Fruit fly (Drosophila melanogaster): ENCODE measurements around the gene CG13041.

DNA sequence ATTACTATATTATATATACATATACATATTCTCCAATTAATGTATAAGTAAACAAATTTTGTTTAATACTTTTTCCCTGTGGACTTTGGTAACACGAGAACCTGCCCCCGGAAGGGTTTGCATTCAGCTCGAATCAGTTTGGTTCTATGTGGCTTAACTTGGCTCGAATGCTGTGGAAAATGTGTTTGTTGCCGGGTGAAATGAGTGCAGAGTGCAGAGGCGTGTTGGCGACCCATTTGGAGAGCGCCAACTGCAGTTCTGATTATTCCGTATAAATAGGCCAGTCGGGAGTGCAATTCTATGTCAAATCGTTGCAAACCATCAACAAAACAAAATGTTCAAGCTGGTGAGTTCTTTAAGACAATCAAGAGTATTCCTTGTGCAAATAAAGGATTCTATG is 1.6 kb downstream of the CG13041 start, which contains the start of gene Nplp3:
- no peak for TF ChIP-seq fru (GFP tag; optimal IDR thresholded peaks at IDR 0.05)
- no peak for TF ChIP-seq Dfd (GFP tag; optimal IDR thresholded peaks at IDR 0.05)
- no peak for TF ChIP-seq psq (GFP tag; optimal IDR thresholded peaks at IDR 0.05)
- no peak for TF ChIP-seq usp (GFP tag; optimal IDR thresholded peaks at IDR 0.05)
- no peak for TF ChIP-seq pan (optimal IDR thresholded peaks at IDR 0.05)
- TF ChIP-seq OdsH (GFP tag; optimal IDR thresholded peaks at IDR 0.05), result no peak
- TF ChIP-seq Myc (optimal IDR thresholded peaks at IDR 0.05), result no peak
- no peak for TF ChIP-seq brk (GFP tag; optimal IDR thresholded peaks at IDR 0.05)

Measured in whole organism, wandering third instar larva.